Worm (Caenorhabditis elegans): Measurements from ENCODE around the gene F38H4.3.

F38H4.3 gene

ce11 chrIV:11855424-11855823, 13.2 kb downstream of the F38H4.3 start:
- TF ChIP-seq unc-62 (GFP tag; optimal IDR thresholded peaks at IDR 0.05) = no peak
- no peak for TF ChIP-seq hsf-1 (GFP tag; IDR thresholded peaks at IDR 0.05)
- TF ChIP-seq cebp-1 (GFP tag; IDR thresholded peaks at IDR 0.05) = no peak
- no peak for TF ChIP-seq cebp-1 (tag; optimal IDR thresholded peaks at IDR 0.05)
- no peak for TF ChIP-seq cebp-2 (GFP tag; IDR thresholded peaks at IDR 0.05)
- TF ChIP-seq mcd-1 (GFP tag; IDR thresholded peaks at IDR 0.05) = no peak
- no peak for TF ChIP-seq ZK185.1 (tag; optimal IDR thresholded peaks at IDR 0.05; ENCODE audit: poor library complexity, severe bottlenecking)
- TF ChIP-seq ama-1 (optimal IDR thresholded peaks at IDR 0.05) = no peak
- no peak for TF ChIP-seq ama-1 (GFP tag; optimal IDR thresholded peaks at IDR 0.05)
- TF ChIP-seq K11D2.4 (GFP tag; IDR thresholded peaks at IDR 0.05) = no peak
- no peak for TF ChIP-seq Y79H2A.3 (GFP tag; conservative IDR thresholded peaks at IDR 0.05)
- TF ChIP-seq madf-6 (GFP tag; IDR thresholded peaks at IDR 0.05) = no peak
- TF ChIP-seq F57A8.1 (GFP tag; optimal IDR thresholded peaks at IDR 0.05) = no peak
- TF ChIP-seq snpc-1.3 (tag; optimal IDR thresholded peaks at IDR 0.05; ENCODE audit: insufficient read depth) = no peak
- TF ChIP-seq somi-1 (GFP tag; optimal IDR thresholded peaks at IDR 0.05) = no peak
- no peak for TF ChIP-seq hlh-26 (GFP tag; conservative IDR thresholded peaks at IDR 0.05)
- no peak for TF ChIP-seq ceh-40 (GFP tag; IDR thresholded peaks at IDR 0.05)
- no peak for TF ChIP-seq let-526 (GFP tag; IDR thresholded peaks at IDR 0.05)
- no peak for TF ChIP-seq him-1 (tag; optimal IDR thresholded peaks at IDR 0.05)
- TF ChIP-seq lir-1 (GFP tag; conservative IDR thresholded peaks at IDR 0.05) = no peak
- TF ChIP-seq snpc-4 (GFP tag; optimal IDR thresholded peaks at IDR 0.05) = no peak
- no peak for TF ChIP-seq snpc-4 (tag; optimal IDR thresholded peaks at IDR 0.05)

- peak; percentile 7 for TF ChIP-seq lin-54 (GFP tag; optimal IDR thresholded peaks at IDR 0.05)
- TF ChIP-seq egl-18 (GFP tag; IDR thresholded peaks at IDR 0.05) = no peak
- no peak for TF ChIP-seq rcor-1 (GFP tag; IDR thresholded peaks at IDR 0.05)
- TF ChIP-seq repo-1 (tag; optimal IDR thresholded peaks at IDR 0.05) = no peak
- no peak for TF ChIP-seq sea-2 (GFP tag; IDR thresholded peaks at IDR 0.05)
- no peak for TF ChIP-seq snpc-1.1 (tag; optimal IDR thresholded peaks at IDR 0.05; ENCODE audit: insufficient read depth)
- TF ChIP-seq ZK185.1 (tag; optimal IDR thresholded peaks at IDR 0.05; ENCODE audit: poor library complexity, severe bottlenecking) = no peak
- peak; percentile 34 for TF ChIP-seq snpc-4 (GFP tag; optimal IDR thresholded peaks at IDR 0.05)
- peak in 1 of 4 experiments; percentile 68 for TF ChIP-seq snpc-4 (tag; optimal IDR thresholded peaks at IDR 0.05)
- TF ChIP-seq hlh-26 (GFP tag; conservative IDR thresholded peaks at IDR 0.05) = no peak
- peak; percentile 66 for TF ChIP-seq efl-1 (GFP tag; optimal IDR thresholded peaks at IDR 0.05)
- no peak for TF ChIP-seq snpc-1.3 (tag; optimal IDR thresholded peaks at IDR 0.05; ENCODE audit: insufficient read depth)
- TF ChIP-seq nhr-90 (tag; optimal IDR thresholded peaks at IDR 0.05) = no peak
- no peak for TF ChIP-seq lir-1 (GFP tag; conservative IDR thresholded peaks at IDR 0.05)
- TF ChIP-seq zim-3 (tag; optimal IDR thresholded peaks at IDR 0.05) = no peak
- TF ChIP-seq F22D6.2 (tag; optimal IDR thresholded peaks at IDR 0.05) = no peak
- no peak for TF ChIP-seq attf-3 (GFP tag; conservative IDR thresholded peaks at IDR 0.05)
- no peak for TF ChIP-seq ztf-6 (GFP tag; IDR thresholded peaks at IDR 0.05)
- no peak for TF ChIP-seq ceh-100 (GFP tag; IDR thresholded peaks at IDR 0.05)
- TF ChIP-seq let-526 (GFP tag; IDR thresholded peaks at IDR 0.05) = no peak
- TF ChIP-seq lin-35 (GFP tag; optimal IDR thresholded peaks at IDR 0.05) = peak in 1 of 3 experiments; percentile 31
- TF ChIP-seq Y53G8AR.9 (GFP tag; conservative IDR thresholded peaks at IDR 0.05) = no peak
- peak; percentile 27 for TF ChIP-seq lsl-1 (GFP tag; optimal IDR thresholded peaks at IDR 0.05)
- TF ChIP-seq lin-40 (tag; optimal IDR thresholded peaks at IDR 0.05) = no peak
- TF ChIP-seq attf-5 (GFP tag; optimal IDR thresholded peaks at IDR 0.05) = no peak
- no peak for TF ChIP-seq ama-1 (optimal IDR thresholded peaks at IDR 0.05)
- no peak for TF ChIP-seq ama-1 (GFP tag; optimal IDR thresholded peaks at IDR 0.05)
- TF ChIP-seq hlh-12 (tag; optimal IDR thresholded peaks at IDR 0.05) = no peak
- no peak for TF ChIP-seq nfyb-1 (GFP tag; IDR thresholded peaks at IDR 0.05)
- TF ChIP-seq cebp-2 (GFP tag; IDR thresholded peaks at IDR 0.05) = no peak
- TF ChIP-seq nfya-2 (GFP tag; IDR thresholded peaks at IDR 0.05) = no peak
- TF ChIP-seq madf-6 (GFP tag; IDR thresholded peaks at IDR 0.05) = peak; percentile 41; the same call in 1 of the 2 replicates
- no peak for TF ChIP-seq nhr-80 (tag; optimal IDR thresholded peaks at IDR 0.05)
- no peak for TF ChIP-seq lsy-27 (tag; optimal IDR thresholded peaks at IDR 0.05; ENCODE audit: borderline replicate concordance, insufficient read depth)
- TF ChIP-seq cebp-1 (GFP tag; IDR thresholded peaks at IDR 0.05) = no peak
- TF ChIP-seq cebp-1 (tag; optimal IDR thresholded peaks at IDR 0.05) = no peak
These were observed 13.9 kb downstream of the F38H4.3 start, which contains the start of gene ech-2 for ce11 chrIV:11855900-11856660. ech-2 (minus strand) TSS chrIV:11856351.

Measured in whole organism, young adult.